Fruit fly (Drosophila melanogaster): Measurements from ENCODE around the gene CG34136.

dm6 chr2L:21135764-21136163 is 39.0 kb downstream of the CG34136 start:
- TF ChIP-seq CG34367 (tag; optimal IDR thresholded peaks at IDR 0.05) (no peak), CG10348 (GFP tag; IDR thresholded peaks at IDR 0.05) (no peak), CG8159 (tag; optimal IDR thresholded peaks at IDR 0.05) (no peak), EcR (GFP tag; optimal IDR thresholded peaks at IDR 0.05) (no peak), CG14655 (GFP tag; optimal IDR thresholded peaks at IDR 0.05) (no peak), Pif1A (GFP tag; optimal IDR thresholded peaks at IDR 0.05) (no peak), gl (tag; optimal IDR thresholded peaks at IDR 0.05) (no peak), Ets98B (GFP tag; IDR thresholded peaks at IDR 0.05) (no peak), CG32121 (GFP tag; IDR thresholded peaks at IDR 0.05) (no peak), D1 (tag; optimal IDR thresholded peaks at IDR 0.05) (no peak)

Measured in whole organism, pupa.